Worm (Caenorhabditis elegans) whole organism, L2 larva: ENCODE data around the gene T16G12.12.
A peak's percentile ranks its signal among the peaks of the same experiment; 100 is the strongest.

ENCODE experiments used
- C34F6.9 ChIP-seq: fragments of 150-350 bp; optimal IDR thresholded peaks from 2 replicates; lab custom pipeline; 2014; ENCODE audit warnings: missing biosample characterization, missing genetic modification characterization
- F13H6.1 ChIP-seq: sonication (generic microtip); optimal IDR thresholded peaks from 2 replicates; lab custom pipeline; 2016; ENCODE audit warnings: missing genetic modification characterization, missing compliant biosample characterization
- R02D3.7 ChIP-seq: fragments of 150-350 bp; optimal IDR thresholded peaks from 2 replicates; lab custom pipeline; 2014; ENCODE audit warnings: missing biosample characterization, missing genetic modification characterization
- Y55F3AM.14 ChIP-seq: fragments of 200-800 bp; sonication (Bioruptor generic); optimal IDR thresholded peaks from 2 replicates; lab custom pipeline; 2018; ENCODE audit warnings: mild to moderate bottlenecking, missing genetic modification characterization, missing compliant biosample characterization
- ZK546.5 ChIP-seq: sonication (generic microtip); optimal IDR thresholded peaks from 2 replicates; lab custom pipeline; 2017; ENCODE audit warnings: missing biosample characterization, missing genetic modification characterization
- alr-1 ChIP-seq: fragments of 150-350 bp; optimal IDR thresholded peaks from 2 replicates; lab custom pipeline; 2014; ENCODE audit warnings: missing biosample characterization, missing genetic modification characterization
- aly-2 ChIP-seq: fragments of 150-350 bp; optimal IDR thresholded peaks from 2 replicates; lab custom pipeline; 2014; ENCODE audit warnings: missing biosample characterization, missing genetic modification characterization
- ama-1 ChIP-seq: fragments of 150-350 bp; optimal IDR thresholded peaks from 2 replicates; lab custom pipeline; 2018; ENCODE audit warnings: inconsistent platforms
- blmp-1 ChIP-seq: sonication (generic microtip); optimal IDR thresholded peaks from 2 replicates; lab custom pipeline; 2017; ENCODE audit warnings: missing genetic modification characterization, mild to moderate bottlenecking, missing compliant biosample characterization, antibody characterized with exemption, moderate library complexity; ENCODE audit not compliant: insufficient read depth
- ceh-16 ChIP-seq: fragments of 150-350 bp; optimal IDR thresholded peaks from 2 replicates; lab custom pipeline; 2014; ENCODE audit warnings: missing biosample characterization, missing genetic modification characterization
- ceh-82 ChIP-seq: fragments of 150-350 bp; optimal IDR thresholded peaks from 2 replicates; lab custom pipeline; 2014; ENCODE audit warnings: missing biosample characterization, missing genetic modification characterization
- crh-2 ChIP-seq: sonication (generic microtip); optimal IDR thresholded peaks from 2 replicates; lab custom pipeline; 2017; ENCODE audit warnings: missing biosample characterization, missing genetic modification characterization
- dmd-4 ChIP-seq: sonication (generic microtip); optimal IDR thresholded peaks from 2 replicates; lab custom pipeline; 2017; ENCODE audit warnings: missing biosample characterization, missing genetic modification characterization
- egl-27 ChIP-seq: sonication (generic microtip); optimal IDR thresholded peaks from 3 replicates; lab custom pipeline; 2017; ENCODE audit warnings: missing biosample characterization, missing genetic modification reagents, missing genetic modification characterization
- elt-1 ChIP-seq: fragments of 150-350 bp; optimal IDR thresholded peaks from 2 replicates; lab custom pipeline; 2014; ENCODE audit warnings: missing biosample characterization, missing genetic modification characterization
- elt-3 ChIP-seq: sonication (generic microtip); optimal IDR thresholded peaks from 2 replicates; lab custom pipeline; 2017; ENCODE audit warnings: missing biosample characterization, missing genetic modification characterization
- fos-1 ChIP-seq: fragments of 150-350 bp; optimal IDR thresholded peaks from 2 replicates; lab custom pipeline; 2014; ENCODE audit warnings: missing biosample characterization, missing genetic modification characterization
- gmeb-1 ChIP-seq: fragments of 150-350 bp; optimal IDR thresholded peaks from 2 replicates; lab custom pipeline; 2014; ENCODE audit warnings: missing biosample characterization, missing genetic modification characterization
- lin-11 ChIP-seq: fragments of 150-350 bp; sonication (generic microtip); optimal IDR thresholded peaks from 2 replicates; lab custom pipeline; 2014; ENCODE audit warnings: missing biosample characterization, missing genetic modification characterization, inconsistent platforms, mixed read lengths
- lin-13 ChIP-seq: fragments of 150-350 bp; optimal IDR thresholded peaks from 2 replicates; lab custom pipeline; 2014; ENCODE audit warnings: missing biosample characterization, missing genetic modification reagents, missing genetic modification characterization
- lin-39 ChIP-seq: fragments of 150-350 bp; optimal IDR thresholded peaks from 2 replicates; lab custom pipeline; 2014; ENCODE audit warnings: missing biosample characterization, missing genetic modification reagents, missing genetic modification characterization
- lsy-2 ChIP-seq, 2 experiments: fragments of 150-350 bp in 1 of 2; sonication (generic microtip) in 1 of 2; optimal IDR thresholded peaks; 2 replicates each; lab custom pipeline; 2014 to 2017; ENCODE audit warnings: missing biosample characterization in 2 of 2, missing genetic modification characterization in 2 of 2
- mab-5 ChIP-seq: fragments of 150-350 bp; optimal IDR thresholded peaks from 2 replicates; lab custom pipeline; 2014; ENCODE audit warnings: missing biosample characterization, missing genetic modification characterization
- mbf-1 ChIP-seq: sonication (generic microtip); optimal IDR thresholded peaks from 2 replicates; lab custom pipeline; 2017; ENCODE audit warnings: missing biosample characterization, missing genetic modification characterization
- mdl-1 ChIP-seq, 2 experiments: fragments of 150-350 bp in 1 of 2; sonication (generic microtip) in 1 of 2; optimal IDR thresholded peaks; 2 replicates each; lab custom pipeline; 2017; ENCODE audit warnings: missing biosample characterization in 2 of 2, missing genetic modification characterization in 2 of 2
- nhr-10 ChIP-seq: sonication (generic microtip); optimal IDR thresholded peaks from 2 replicates; lab custom pipeline; 2017; ENCODE audit warnings: missing biosample characterization, missing genetic modification characterization
- nhr-11 ChIP-seq: fragments of 150-350 bp; optimal IDR thresholded peaks from 2 replicates; lab custom pipeline; 2014; ENCODE audit warnings: missing biosample characterization, missing genetic modification characterization
- nhr-12 ChIP-seq: fragments of 150-350 bp; optimal IDR thresholded peaks from 2 replicates; lab custom pipeline; 2014; ENCODE audit warnings: missing biosample characterization, missing genetic modification characterization
- nhr-129 ChIP-seq: fragments of 150-350 bp; optimal IDR thresholded peaks from 2 replicates; lab custom pipeline; 2014; ENCODE audit warnings: missing biosample characterization, missing genetic modification characterization
- nhr-21 ChIP-seq: fragments of 150-350 bp; optimal IDR thresholded peaks from 2 replicates; lab custom pipeline; 2014; ENCODE audit warnings: missing biosample characterization, missing genetic modification characterization
- nhr-23 ChIP-seq: fragments of 150-350 bp; optimal IDR thresholded peaks from 2 replicates; lab custom pipeline; 2014; ENCODE audit warnings: missing biosample characterization, missing genetic modification reagents, missing genetic modification characterization
- nhr-237 ChIP-seq: fragments of 150-350 bp; optimal IDR thresholded peaks from 2 replicates; lab custom pipeline; 2014; ENCODE audit warnings: missing biosample characterization, missing genetic modification characterization
- nhr-25 ChIP-seq: fragments of 150-350 bp; sonication (generic microtip); optimal IDR thresholded peaks from 3 replicates; lab custom pipeline; 2014; ENCODE audit warnings: missing biosample characterization, missing genetic modification characterization
- nhr-6 ChIP-seq: fragments of 150-350 bp; optimal IDR thresholded peaks from 2 replicates; lab custom pipeline; 2014; ENCODE audit warnings: missing biosample characterization, missing genetic modification characterization
- nhr-77 ChIP-seq: fragments of 150-350 bp; optimal IDR thresholded peaks from 2 replicates; lab custom pipeline; 2014; ENCODE audit warnings: missing biosample characterization, missing genetic modification characterization
- peb-1 ChIP-seq: fragments of 150-350 bp; optimal IDR thresholded peaks from 2 replicates; lab custom pipeline; 2014; ENCODE audit warnings: missing biosample characterization, missing genetic modification characterization
- sem-4 ChIP-seq: fragments of 150-350 bp; optimal IDR thresholded peaks from 2 replicates; lab custom pipeline; 2014; ENCODE audit warnings: missing biosample characterization, missing genetic modification reagents, missing genetic modification characterization
- skn-1 ChIP-seq: sonication (generic microtip); optimal IDR thresholded peaks from 2 replicates; lab custom pipeline; 2017; ENCODE audit warnings: missing biosample characterization, missing genetic modification characterization
- sma-3 ChIP-seq: sonication (generic microtip); optimal IDR thresholded peaks from 2 replicates; lab custom pipeline; 2016; ENCODE audit warnings: missing genetic modification reagents, missing genetic modification characterization, missing compliant biosample characterization
- sma-9 ChIP-seq, 2 experiments: fragments of 150-350 bp in 1 of 2; sonication (generic microtip) in 1 of 2; optimal IDR thresholded peaks; 2 replicates each; lab custom pipeline; 2014 to 2016; ENCODE audit warnings: missing genetic modification characterization in 2 of 2, mild to moderate bottlenecking in 1 of 2, missing biosample characterization in 1 of 2, missing compliant biosample characterization in 1 of 2, missing genetic modification reagents in 1 of 2, moderate library complexity in 1 of 2
- snpc-4 ChIP-seq: fragments of 150-350 bp; optimal IDR thresholded peaks from 2 replicates; lab custom pipeline; 2014; ENCODE audit warnings: missing biosample characterization, missing genetic modification characterization
- unc-39 ChIP-seq: fragments of 150-350 bp; optimal IDR thresholded peaks from 2 replicates; lab custom pipeline; 2014; ENCODE audit warnings: missing biosample characterization, missing genetic modification characterization
- unc-55 ChIP-seq: fragments of 150-350 bp; sonication (generic microtip); optimal IDR thresholded peaks from 3 replicates; lab custom pipeline; 2014; ENCODE audit warnings: missing biosample characterization, missing genetic modification reagents, missing genetic modification characterization
- unc-62 ChIP-seq: fragments of 150-350 bp; optimal IDR thresholded peaks from 2 replicates; lab custom pipeline; 2014; ENCODE audit warnings: missing biosample characterization, missing genetic modification reagents, missing genetic modification characterization
- zag-1 ChIP-seq: fragments of 150-350 bp; optimal IDR thresholded peaks from 2 replicates; lab custom pipeline; 2014; ENCODE audit warnings: missing biosample characterization, missing genetic modification characterization
- ztf-1 ChIP-seq: fragments of 200-800 bp; sonication (Bioruptor generic); conservative IDR thresholded peaks from 2 replicates; pipeline ENCODE4 v1.3.6; 2022; ENCODE audit warnings: missing genetic modification characterization, missing compliant biosample characterization
- ztf-11 ChIP-seq: sonication (generic microtip); optimal IDR thresholded peaks from 2 replicates; lab custom pipeline; 2017; ENCODE audit warnings: missing biosample characterization, missing genetic modification characterization
- ztf-4 ChIP-seq: fragments of 150-350 bp; optimal IDR thresholded peaks from 2 replicates; lab custom pipeline; 2014; ENCODE audit warnings: missing biosample characterization, missing genetic modification characterization

T16G12.12 gene

ce11 chrIII:10060573-10060972, 7.2 kb downstream of the T16G12.12 start, which contains the start of gene T16G12.13:
T16G12.13 (plus strand) TSS chrIII:10060865.
- TF ChIP-seq Y55F3AM.14 (no peak), ztf-4 (tag; lab: Kevin White, UChicago) (no peak), elt-1 (tag; lab: Kevin White, UChicago) (no peak), nhr-237 (no peak), nhr-11 (tag; lab: Kevin White, UChicago) (no peak), lin-11 (tag; lab: Kevin White, UChicago) (no peak), sma-3 (no peak), elt-3 (tag; lab: Kevin White, UChicago) (no peak), egl-27 (tag; lab: Kevin White, UChicago) (no peak), snpc-4 (tag; lab: Kevin White, UChicago) (no peak), unc-62 (GFP tag; lab: Kevin White, UChicago) (no peak), zag-1 (tag; lab: Kevin White, UChicago) (no peak), ZK546.5 (no peak), mdl-1 (tag; optimal IDR thresholded peaks at IDR 0.05; lab: Kevin White, UChicago) (no peak), R02D3.7 (tag; lab: Kevin White, UChicago) (no peak), sma-9 (GFP tag; optimal IDR thresholded peaks at IDR 0.05; lab: Kevin White, UChicago) (no peak), sma-9 (tag; optimal IDR thresholded peaks at IDR 0.05; lab: Kevin White, UChicago) (no peak)

DNA sequence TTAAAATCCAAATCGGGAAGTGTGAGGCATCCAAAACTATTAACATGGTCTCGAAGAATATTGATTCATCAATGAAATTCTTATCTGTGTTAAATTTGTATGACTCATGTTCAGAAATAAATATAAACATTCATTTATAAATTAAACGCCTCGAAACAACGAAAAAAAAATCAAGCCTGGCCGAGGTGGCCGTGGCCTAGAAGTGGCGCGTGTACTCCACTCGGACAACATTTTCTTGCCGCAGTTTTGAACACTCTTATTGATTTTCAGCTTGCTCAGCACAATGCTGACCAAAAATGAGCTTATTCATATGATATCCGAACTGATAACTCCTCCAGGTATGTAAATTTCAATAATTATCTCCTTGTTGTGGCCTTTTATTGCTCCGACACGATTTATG, 10.7 kb downstream of the T16G12.12 start, which contains the start of gene ekl-6:
Gene ekl-6, plus strand, starts transcription at position 265 of the 400 bp plus-strand sequence.
- TF ChIP-seq lin-13 (GFP tag; lab: Kevin White, UChicago) (no peak), gmeb-1 (tag; lab: Kevin White, UChicago) (peak; percentile 51), alr-1 (tag; lab: Kevin White, UChicago) (no peak), ztf-4 (tag; lab: Kevin White, UChicago) (no peak), dmd-4 (no peak), nhr-21 (tag; lab: Kevin White, UChicago) (no peak), ztf-11 (tag; lab: Kevin White, UChicago) (no peak), mdl-1 (tag; optimal IDR thresholded peaks at IDR 0.05; lab: Kevin White, UChicago) (no peak), mbf-1 (no peak), ztf-1 (GFP tag; lab: Robert Waterston, UW) (no peak), aly-2 (tag; lab: Kevin White, UChicago) (no peak), mab-5 (tag; lab: Kevin White, UChicago) (no peak), unc-62 (GFP tag; lab: Kevin White, UChicago) (no peak), zag-1 (tag; lab: Kevin White, UChicago) (no peak), sma-3 (peak; percentile 63), nhr-25 (no peak), nhr-12 (tag; lab: Kevin White, UChicago) (no peak), elt-1 (tag; lab: Kevin White, UChicago) (no peak), skn-1 (tag; lab: Kevin White, UChicago) (no peak), lsy-2 (tag; optimal IDR thresholded peaks at IDR 0.05; lab: Kevin White, UChicago) (peak in 1 of 2 experiments; percentile 47), egl-27 (tag; lab: Kevin White, UChicago) (no peak), lin-11 (tag; lab: Kevin White, UChicago) (no peak), nhr-129 (no peak), ceh-16 (tag; lab: Kevin White, UChicago) (no peak), sma-9 (GFP tag; optimal IDR thresholded peaks at IDR 0.05; lab: Kevin White, UChicago) (peak; percentile 68), sma-9 (tag; optimal IDR thresholded peaks at IDR 0.05; lab: Kevin White, UChicago) (no peak), nhr-11 (tag; lab: Kevin White, UChicago) (no peak), R02D3.7 (tag; lab: Kevin White, UChicago) (no peak), F13H6.1 (tag; lab: Kevin White, UChicago) (peak; percentile 58), unc-55 (peak; percentile 54), C34F6.9 (tag; lab: Kevin White, UChicago) (peak; percentile 73), Y55F3AM.14 (no peak), nhr-237 (no peak), nhr-77 (no peak), nhr-23 (tag; lab: Kevin White, UChicago) (no peak), crh-2 (tag; lab: Kevin White, UChicago) (peak; percentile 4), fos-1 (tag; lab: Kevin White, UChicago) (peak; percentile 21), peb-1 (tag; lab: Kevin White, UChicago) (no peak), blmp-1 (tag; lab: Kevin White, UChicago) (no peak), lin-39 (tag; lab: Kevin White, UChicago) (no peak), elt-3 (tag; lab: Kevin White, UChicago) (no peak), ZK546.5 (no peak), unc-39 (tag; lab: Kevin White, UChicago) (no peak), nhr-6 (tag; lab: Kevin White, UChicago) (no peak), snpc-4 (tag; lab: Kevin White, UChicago) (no peak), sem-4 (tag; lab: Kevin White, UChicago) (no peak), ama-1 (lab: Kevin White, UChicago) (no peak), ceh-82 (tag; lab: Kevin White, UChicago) (no peak), nhr-10 (no peak)
